Fruit fly (Drosophila melanogaster): Measurements from ENCODE around the gene daed.

The daed gene

dm6 chr2L:2202018-2202852, 13.9 kb downstream of the daed start (continued):
- no peak for TF ChIP-seq fru (optimal IDR thresholded peaks at IDR 0.05)
- TF ChIP-seq CG31224 (GFP tag; IDR thresholded peaks at IDR 0.05) = peak; percentile 93
- peak; percentile 99 for TF ChIP-seq tin (GFP tag; optimal IDR thresholded peaks at IDR 0.05)
- TF ChIP-seq CG12942 (GFP tag; optimal IDR thresholded peaks at IDR 0.05) = peak; percentile 98
- peak; percentile 99 for TF ChIP-seq CG34422 (GFP tag; IDR thresholded peaks at IDR 0.05)
- TF ChIP-seq bigmax (GFP tag; optimal IDR thresholded peaks at IDR 0.05) = peak; percentile 57
- TF ChIP-seq Dip2 (GFP tag; IDR thresholded peaks at IDR 0.05) = peak; percentile 64
- TF ChIP-seq CHES-1-like (GFP tag; optimal IDR thresholded peaks at IDR 0.05) = peak; percentile 95
- TF ChIP-seq CG8478 (optimal IDR thresholded peaks at IDR 0.05) = peak; percentile 77
- TF ChIP-seq stc (GFP tag; IDR thresholded peaks at IDR 0.05) = peak; percentile 100
- TF ChIP-seq CG4360 (GFP tag; IDR thresholded peaks at IDR 0.05) = peak; percentile 93
- peak; percentile 92 for TF ChIP-seq Bdp1 (GFP tag; optimal IDR thresholded peaks at IDR 0.05)
- TF ChIP-seq CG7839 (tag; optimal IDR thresholded peaks at IDR 0.05) = peak; percentile 99
- TF ChIP-seq Myb (GFP tag; optimal IDR thresholded peaks at IDR 0.05) = peak; percentile 81
- peak; percentile 99 for TF ChIP-seq zen (tag; optimal IDR thresholded peaks at IDR 0.05)
- TF ChIP-seq CG11723 (GFP tag; optimal IDR thresholded peaks at IDR 0.05) = peak; percentile 97
- TF ChIP-seq CG15073 (GFP tag; optimal IDR thresholded peaks at IDR 0.05) = peak; percentile 90
- peak; percentile 94 for TF ChIP-seq CG7357 (GFP tag; IDR thresholded peaks at IDR 0.05)
- TF ChIP-seq BEAF-32 (GFP tag; optimal IDR thresholded peaks at IDR 0.05) = peak; percentile 12
- peak; percentile 84 for TF ChIP-seq pho (GFP tag; optimal IDR thresholded peaks at IDR 0.05)
- TF ChIP-seq ro (GFP tag; IDR thresholded peaks at IDR 0.05) = peak; percentile 99
- peak; percentile 99 for TF ChIP-seq Ets65A (GFP tag)
- TF ChIP-seq nmo (GFP tag; optimal IDR thresholded peaks at IDR 0.05) = peak; percentile 100
- TF ChIP-seq dmrt11E (tag; optimal IDR thresholded peaks at IDR 0.05) = peak; percentile 100
- peak; percentile 70; the same call in 2 of the 3 replicates for TF ChIP-seq knrl (GFP tag; IDR thresholded peaks at IDR 0.05; ENCODE audit: partially characterized antibody)
- TF ChIP-seq CG17385 (GFP tag; optimal IDR thresholded peaks at IDR 0.05) = peak; percentile 97
- TF ChIP-seq CG13624 (GFP tag; optimal IDR thresholded peaks at IDR 0.05) = peak; percentile 94
- peak; percentile 92 for TF ChIP-seq scrt (GFP tag; optimal IDR thresholded peaks at IDR 0.05)
- TF ChIP-seq HLH3B (GFP tag; IDR thresholded peaks at IDR 0.05) = peak; percentile 99
- peak; percentile 98 for TF ChIP-seq slp2 (GFP tag; optimal IDR thresholded peaks at IDR 0.05)
- TF ChIP-seq ranshi (GFP tag; IDR thresholded peaks at IDR 0.05) = peak; percentile 98
- TF ChIP-seq CG12391 (tag; optimal IDR thresholded peaks at IDR 0.05) = peak; percentile 100
- peak; percentile 96 for TF ChIP-seq kah (GFP tag; optimal IDR thresholded peaks at IDR 0.05)
- peak; percentile 98 for TF ChIP-seq dati (GFP tag; IDR thresholded peaks at IDR 0.05)
- peak; percentile 100 for TF ChIP-seq Awh (GFP tag; IDR thresholded peaks at IDR 0.05)
- TF ChIP-seq CG1529 (GFP tag; optimal IDR thresholded peaks at IDR 0.05) = peak; percentile 100
- peak; percentile 91 for TF ChIP-seq CG31365 (tag; optimal IDR thresholded peaks at IDR 0.05)
- peak; percentile 98 for TF ChIP-seq trem (tag; optimal IDR thresholded peaks at IDR 0.05)
- TF ChIP-seq tup (GFP tag; optimal IDR thresholded peaks at IDR 0.05) = peak; percentile 94
- TF ChIP-seq CG3838 (GFP tag; optimal IDR thresholded peaks at IDR 0.05) = peak; percentile 93
- TF ChIP-seq CG6813 (GFP tag; optimal IDR thresholded peaks at IDR 0.05) = peak; percentile 99
- peak; percentile 87 for TF ChIP-seq CG9817 (tag; optimal IDR thresholded peaks at IDR 0.05)
- TF ChIP-seq HLHmδ (GFP tag; optimal IDR thresholded peaks at IDR 0.05) = peak; percentile 45
- peak; percentile 85 for TF ChIP-seq CG6791 (GFP tag; IDR thresholded peaks at IDR 0.05; ENCODE audit: partially characterized antibody)
- peak; percentile 98 for TF ChIP-seq D19A (tag; optimal IDR thresholded peaks at IDR 0.05)
- TF ChIP-seq CG16813 (GFP tag; IDR thresholded peaks at IDR 0.05; ENCODE audit: partially characterized antibody) = peak; percentile 76
- peak; percentile 98 for TF ChIP-seq CG4707 (GFP tag; optimal IDR thresholded peaks at IDR 0.05)
- peak; percentile 97 to 98 for TF ChIP-seq Pdp1 (GFP tag; optimal IDR thresholded peaks at IDR 0.05)
- TF ChIP-seq ham (GFP tag; IDR thresholded peaks at IDR 0.05) = 0 out of 2 replicates have a peak, but pooled peaks have one; percentile 35
